Worm (Caenorhabditis elegans): ENCODE measurements around the gene snr-3.
A peak's percentile ranks its signal among the peaks of the same experiment; 100 is the strongest.

snr-3 gene

ce11 chrII:6516276-6516675 lies 26.7 kb upstream of the snr-3 start, which contains the start of gene C56E6.7:
Gene C56E6.7, plus strand, starts transcription at chrII:6516576.
- no peak for TF ChIP-seq F16B12.6 (tag; optimal IDR thresholded peaks at IDR 0.05)
- no peak for TF ChIP-seq pag-3 (tag; optimal IDR thresholded peaks at IDR 0.05; ENCODE audit: borderline replicate concordance, insufficient read depth)
- no peak for TF ChIP-seq nhr-85 (tag)

- no peak for TF ChIP-seq efl-1 (optimal IDR thresholded peaks at IDR 0.05)
- TF ChIP-seq efl-1 (GFP tag; optimal IDR thresholded peaks at IDR 0.05 in 1 of 2), result peak in 1 of 2 experiments; percentile 9
- no peak for TF ChIP-seq fkh-8 (tag; optimal IDR thresholded peaks at IDR 0.05)
- no peak for TF ChIP-seq nhr-90 (tag; optimal IDR thresholded peaks at IDR 0.05; ENCODE audit: poor library complexity)
- TF ChIP-seq sptf-1 (tag; optimal IDR thresholded peaks at IDR 0.05), result no peak
- no peak for TF ChIP-seq nhr-237 (tag; optimal IDR thresholded peaks at IDR 0.05)
- TF ChIP-seq ceh-88 (GFP tag; IDR thresholded peaks at IDR 0.05), result no peak
- no peak for TF ChIP-seq unc-98 (GFP tag; IDR thresholded peaks at IDR 0.05)
- TF ChIP-seq sup-37 (GFP tag; optimal IDR thresholded peaks at IDR 0.05), result no peak
Measured at ce11 chrII:6513911-6514310, 24.4 kb upstream of the snr-3 start, which contains the start of gene R05G9R.1. Gene R05G9R.1, minus strand, starts transcription at chrII:6514011.

- TF ChIP-seq C16A3.4 (tag; optimal IDR thresholded peaks at IDR 0.05) (no peak), swsn-7 (tag; optimal IDR thresholded peaks at IDR 0.05) (no peak), snpc-4 (tag; optimal IDR thresholded peaks at IDR 0.05) (no peak), blmp-1 (tag; optimal IDR thresholded peaks at IDR 0.05) (peak; percentile 65), dpl-1 (GFP tag; optimal IDR thresholded peaks at IDR 0.05) (no peak)
Measured at ce11 chrII:6513357-6513756, 23.8 kb upstream of the snr-3 start.

ce11 chrII:6502826-6503225 lies 13.3 kb upstream of the snr-3 start, which contains the start of gene R05G9.1:
Gene R05G9.1, plus strand, starts transcription at chrII:6503168.
- TF ChIP-seq lin-14 (GFP tag; optimal IDR thresholded peaks at IDR 0.05) (peak; percentile 43), vab-15 (tag; optimal IDR thresholded peaks at IDR 0.05) (no peak), efl-1 (optimal IDR thresholded peaks at IDR 0.05) (peak; percentile 19 to 35), efl-1 (GFP tag; optimal IDR thresholded peaks at IDR 0.05 in 1 of 2) (peak; percentile 1 to 90)

- TF ChIP-seq dsc-1 (tag; optimal IDR thresholded peaks at IDR 0.05) (no peak), snu-23 (GFP tag; optimal IDR thresholded peaks at IDR 0.05) (no peak), tlp-1 (tag; optimal IDR thresholded peaks at IDR 0.05) (no peak), pqm-1 (tag; optimal IDR thresholded peaks at IDR 0.05) (no peak), aly-2 (tag; optimal IDR thresholded peaks at IDR 0.05) (no peak), lin-15B (tag; optimal IDR thresholded peaks at IDR 0.05) (no peak), hpl-2 (GFP tag; optimal IDR thresholded peaks at IDR 0.05) (no peak), nhr-84 (tag; optimal IDR thresholded peaks at IDR 0.05) (no peak), nhr-12 (tag; optimal IDR thresholded peaks at IDR 0.05) (no peak), swsn-7 (tag; optimal IDR thresholded peaks at IDR 0.05) (no peak), efl-1 (optimal IDR thresholded peaks at IDR 0.05) (no peak), efl-1 (GFP tag; optimal IDR thresholded peaks at IDR 0.05 in 1 of 2) (no peak), lin-35 (GFP tag; optimal IDR thresholded peaks at IDR 0.05) (no peak), sup-37 (GFP tag; optimal IDR thresholded peaks at IDR 0.05) (no peak), fkh-10 (GFP tag; optimal IDR thresholded peaks at IDR 0.05) (no peak), snpc-4 (tag; optimal IDR thresholded peaks at IDR 0.05) (no peak), C34B4.2 (tag; optimal IDR thresholded peaks at IDR 0.05) (no peak)
Measured at ce11 chrII:6501420-6501819, 11.9 kb upstream of the snr-3 start, which contains the start of gene R05G9.3. Gene R05G9.3, minus strand, starts transcription at chrII:6501520.

- TF ChIP-seq lin-14 (GFP tag; optimal IDR thresholded peaks at IDR 0.05), result peak; percentile 12
- no peak for TF ChIP-seq fkh-8 (tag; optimal IDR thresholded peaks at IDR 0.05)
- TF ChIP-seq nhr-47 (tag; optimal IDR thresholded peaks at IDR 0.05), result no peak
- no peak for TF ChIP-seq snpc-4 (tag; optimal IDR thresholded peaks at IDR 0.05)
Measured at ce11 chrII:6500161-6500560, 10.6 kb upstream of the snr-3 start, which contains the start of gene R05G9.5. Gene R05G9.5, minus strand, starts transcription at chrII:6500261.
